Fruit fly (Drosophila melanogaster) whole organism, wandering third instar larva: ENCODE measurements around the gene Nup107.

Experiments used
- CG32264 ChIP-seq: fragments of 200-800 bp; sonication (Bioruptor generic); optimal IDR thresholded peaks from 2 replicates; lab custom pipeline; 2016; ENCODE audit warnings: missing biosample characterization, missing genetic modification characterization
- dmrt93B ChIP-seq: fragments of 200-800 bp; sonication (Bioruptor generic); optimal IDR thresholded peaks from 2 replicates; lab custom pipeline; 2018; ENCODE audit warnings: missing biosample characterization, mild to moderate bottlenecking, missing genetic modification characterization
- sage ChIP-seq: fragments of 200-800 bp; sonication (Bioruptor generic); optimal IDR thresholded peaks from 2 replicates; lab custom pipeline; 2016; ENCODE audit warnings: missing biosample characterization, mild to moderate bottlenecking, missing genetic modification characterization
- usp ChIP-seq: fragments of >200 bp; optimal IDR thresholded peaks from 2 replicates; lab custom pipeline; 2017; ENCODE audit warnings: missing biosample characterization, missing genetic modification characterization

DNA sequence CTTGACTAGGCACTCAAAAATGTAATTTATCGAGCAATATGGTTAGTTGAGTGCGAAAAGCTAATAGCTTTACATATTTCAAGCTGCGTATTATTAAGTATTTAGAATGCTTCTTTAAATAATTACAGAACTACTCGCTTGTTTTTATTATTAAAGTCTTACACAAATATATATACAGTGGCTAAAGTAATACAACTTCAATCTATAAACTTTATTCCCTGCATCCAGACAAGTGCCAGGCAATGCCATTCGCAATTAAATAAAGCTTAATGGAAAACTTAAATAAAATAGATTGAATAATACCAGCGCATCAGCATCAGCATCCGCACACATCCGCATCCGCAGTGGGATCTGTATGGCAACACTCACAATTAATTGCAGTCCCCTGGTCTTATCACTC is 29.6 kb downstream of the Nup107 start:
- no peak for TF ChIP-seq sage
- no peak for TF ChIP-seq CG32264 (GFP tag; lab: Kevin White, UChicago)
- no peak for TF ChIP-seq usp (GFP tag; lab: Kevin White, UChicago)
- no peak for TF ChIP-seq dmrt93B (GFP tag; lab: Kevin White, UChicago)
